Worm (Caenorhabditis elegans) whole organism, young adult: Measurements from ENCODE around the gene C06A12.8.

Source experiments
- dpl-1 ChIP-seq: fragments of 150-350 bp; optimal IDR thresholded peaks from 2 replicates; lab custom pipeline; 2014; ENCODE audit warnings: missing biosample characterization, missing genetic modification reagents, missing genetic modification characterization
- nfyb-1 ChIP-seq: fragments of 200-800 bp; sonication (Bioruptor generic); IDR thresholded peaks from 2 replicates; pipeline ENCODE4 v1.3.6; 2022; ENCODE audit warnings: missing genetic modification reagents, missing genetic modification characterization, missing compliant biosample characterization

DNA sequence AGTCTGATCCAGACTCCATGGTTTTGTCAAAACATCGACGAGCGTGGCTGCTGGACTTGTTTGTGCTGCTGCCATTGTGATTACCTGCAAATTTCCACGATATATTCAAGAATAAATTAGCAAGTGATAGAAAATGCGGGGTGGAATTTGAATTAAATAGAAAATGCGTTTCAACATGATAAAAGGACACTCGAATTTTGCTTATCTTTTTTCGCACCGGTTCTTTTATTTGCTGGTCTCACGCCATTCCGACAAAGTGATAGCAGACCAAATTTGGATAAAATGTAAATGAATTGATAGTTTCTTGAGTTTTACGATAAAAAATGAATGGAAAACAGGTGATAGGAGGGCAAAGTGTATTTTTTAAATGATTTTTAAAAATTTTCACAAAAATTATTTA is 30.2 kb downstream of the C06A12.8 start, which contains the start of gene elo-2:
- TF ChIP-seq dpl-1 (no peak), nfyb-1 (GFP tag; lab: Robert Waterston, UW) (0 out of 2 replicates have a peak, but pooled peaks have one; percentile 19)
